Worm (Caenorhabditis elegans): ENCODE data around the gene vab-19.

ce11 chrII:2479047-2479446 lies 36.0 kb downstream of the vab-19 start, which contains the start of gene F53G2.12:
- TF ChIP-seq pes-1 (GFP tag; IDR thresholded peaks at IDR 0.05): no peak
- TF ChIP-seq F13C5.2 (tag; optimal IDR thresholded peaks at IDR 0.05): no peak
- no peak for TF ChIP-seq ama-1 (optimal IDR thresholded peaks at IDR 0.05)
- TF ChIP-seq flt-1 (GFP tag; IDR thresholded peaks at IDR 0.05): no peak
- TF ChIP-seq ceh-36 (tag; optimal IDR thresholded peaks at IDR 0.05): no peak
- TF ChIP-seq ceh-13 (GFP tag; optimal IDR thresholded peaks at IDR 0.05): no peak
- no peak for TF ChIP-seq tbx-37 (GFP tag; conservative IDR thresholded peaks at IDR 0.05)
- no peak for TF ChIP-seq tra-4 (tag; optimal IDR thresholded peaks at IDR 0.05)
- TF ChIP-seq ets-7 (tag; optimal IDR thresholded peaks at IDR 0.05): no peak
